Worm (Caenorhabditis elegans): ENCODE measurements around the gene kdin-1.
A peak's percentile ranks its signal among the peaks of the same experiment; 100 is the strongest.

Gene kdin-1

ce11 chrIV:11053652-11054317, 15.3 kb downstream of the kdin-1 start, which contains the start of the genes F36H1.12 and lin-3:
TSS of gene F36H1.12 (minus strand) at chrIV:11053702.
TSS of gene lin-3 (plus strand) at chrIV:11054308.
- TF ChIP-seq tbx-11 (GFP tag; IDR thresholded peaks at IDR 0.05) (no peak), flt-1 (GFP tag; IDR thresholded peaks at IDR 0.05) (no peak), ceh-13 (GFP tag; optimal IDR thresholded peaks at IDR 0.05) (no peak), B0310.2 (tag; optimal IDR thresholded peaks at IDR 0.05) (no peak), pes-1 (GFP tag; IDR thresholded peaks at IDR 0.05) (no peak), aly-1 (tag; optimal IDR thresholded peaks at IDR 0.05) (no peak), ama-1 (optimal IDR thresholded peaks at IDR 0.05) (no peak), F13C5.2 (tag; optimal IDR thresholded peaks at IDR 0.05) (no peak), tbx-37 (GFP tag; conservative IDR thresholded peaks at IDR 0.05) (no peak), ceh-36 (tag; optimal IDR thresholded peaks at IDR 0.05) (no peak), hmg-4 (GFP tag; optimal IDR thresholded peaks at IDR 0.05) (no peak), hnd-1 (tag; optimal IDR thresholded peaks at IDR 0.05) (no peak), sea-1 (GFP tag; conservative IDR thresholded peaks at IDR 0.05) (no peak), scrt-1 (GFP tag; IDR thresholded peaks at IDR 0.05) (no peak)

ce11 chrIV:11062984-11063613, 24.6 kb downstream of the kdin-1 start:
- TF ChIP-seq scrt-1 (GFP tag; IDR thresholded peaks at IDR 0.05) (no peak), ets-7 (tag; optimal IDR thresholded peaks at IDR 0.05) (no peak)

ce11 chrIV:11063962-11064361, 25.5 kb downstream of the kdin-1 start, which contains the start of gene ttr-16:
TSS of gene ttr-16 (minus strand) at chrIV:11064137.
- TF ChIP-seq pes-1 (GFP tag; IDR thresholded peaks at IDR 0.05) (no peak), scrt-1 (GFP tag; IDR thresholded peaks at IDR 0.05) (no peak), B0310.2 (tag; optimal IDR thresholded peaks at IDR 0.05) (no peak), tbx-11 (GFP tag; IDR thresholded peaks at IDR 0.05) (no peak), ets-7 (tag; optimal IDR thresholded peaks at IDR 0.05) (no peak), aly-1 (tag; optimal IDR thresholded peaks at IDR 0.05) (no peak), tbx-37 (GFP tag; conservative IDR thresholded peaks at IDR 0.05) (no peak), ceh-13 (GFP tag; optimal IDR thresholded peaks at IDR 0.05) (no peak), tra-4 (tag; optimal IDR thresholded peaks at IDR 0.05) (no peak), hnd-1 (tag; optimal IDR thresholded peaks at IDR 0.05) (no peak)

ce11 chrIV:11067003-11067402, 28.5 kb downstream of the kdin-1 start, which contains the start of gene ttr-17:
TSS of gene ttr-17 (minus strand) at chrIV:11067026.
- TF ChIP-seq tbx-11 (GFP tag; IDR thresholded peaks at IDR 0.05) = no peak
- TF ChIP-seq B0310.2 (tag; optimal IDR thresholded peaks at IDR 0.05) = no peak
- no peak for TF ChIP-seq scrt-1 (GFP tag; IDR thresholded peaks at IDR 0.05)
- no peak for TF ChIP-seq flt-1 (GFP tag; IDR thresholded peaks at IDR 0.05)
- no peak for TF ChIP-seq tbx-37 (GFP tag; conservative IDR thresholded peaks at IDR 0.05)
- no peak for TF ChIP-seq hmg-4 (GFP tag; optimal IDR thresholded peaks at IDR 0.05)
- TF ChIP-seq ceh-13 (GFP tag; optimal IDR thresholded peaks at IDR 0.05) = no peak
- no peak for TF ChIP-seq ets-7 (tag; optimal IDR thresholded peaks at IDR 0.05)
- no peak for TF ChIP-seq sea-1 (GFP tag; conservative IDR thresholded peaks at IDR 0.05)

- no peak for TF ChIP-seq hmg-4 (GFP tag; optimal IDR thresholded peaks at IDR 0.05)
- no peak for TF ChIP-seq ceh-36 (tag; optimal IDR thresholded peaks at IDR 0.05)
- TF ChIP-seq sea-1 (GFP tag; conservative IDR thresholded peaks at IDR 0.05) = no peak
- no peak for TF ChIP-seq tbx-11 (GFP tag; IDR thresholded peaks at IDR 0.05)
- no peak for TF ChIP-seq pes-1 (GFP tag; IDR thresholded peaks at IDR 0.05)
Observed at ce11 chrIV:11068314-11068713, 29.9 kb downstream of the kdin-1 start.

ce11 chrIV:11070895-11071294, 32.4 kb downstream of the kdin-1 start:
- TF ChIP-seq hnd-1 (tag; optimal IDR thresholded peaks at IDR 0.05) = peak; percentile 29

ce11 chrIV:11078482-11078881, 40.0 kb downstream of the kdin-1 start, which contains the start of gene Y5F2A.4:
TSS of gene Y5F2A.4 (minus strand) at chrIV:11078582.
- TF ChIP-seq B0310.2 (tag; optimal IDR thresholded peaks at IDR 0.05) = no peak
- TF ChIP-seq F13C5.2 (tag; optimal IDR thresholded peaks at IDR 0.05) = no peak
- no peak for TF ChIP-seq tbx-37 (GFP tag; conservative IDR thresholded peaks at IDR 0.05)
- no peak for TF ChIP-seq ceh-36 (tag; optimal IDR thresholded peaks at IDR 0.05)

ce11 chrIV:11080823-11081285, 42.4 kb downstream of the kdin-1 start, which contains the start of gene atg-7:
TSS of gene atg-7 (minus strand) at chrIV:11081055.
- no peak for TF ChIP-seq ets-7 (tag; optimal IDR thresholded peaks at IDR 0.05)
- TF ChIP-seq tra-4 (tag; optimal IDR thresholded peaks at IDR 0.05) = no peak
- no peak for TF ChIP-seq ceh-13 (GFP tag; optimal IDR thresholded peaks at IDR 0.05)
- TF ChIP-seq tbx-37 (GFP tag; conservative IDR thresholded peaks at IDR 0.05) = no peak
- no peak for TF ChIP-seq ceh-36 (tag; optimal IDR thresholded peaks at IDR 0.05)
- no peak for TF ChIP-seq pes-1 (GFP tag; IDR thresholded peaks at IDR 0.05)
- no peak for TF ChIP-seq F13C5.2 (tag; optimal IDR thresholded peaks at IDR 0.05)
- no peak for TF ChIP-seq sea-1 (GFP tag; conservative IDR thresholded peaks at IDR 0.05)
- no peak for TF ChIP-seq hnd-1 (tag; optimal IDR thresholded peaks at IDR 0.05)
- no peak for TF ChIP-seq aly-1 (tag; optimal IDR thresholded peaks at IDR 0.05)
- TF ChIP-seq flt-1 (GFP tag; IDR thresholded peaks at IDR 0.05) = no peak
- no peak for TF ChIP-seq scrt-1 (GFP tag; IDR thresholded peaks at IDR 0.05)
- TF ChIP-seq ama-1 (optimal IDR thresholded peaks at IDR 0.05) = no peak
- no peak for TF ChIP-seq tbx-11 (GFP tag; IDR thresholded peaks at IDR 0.05)
- no peak for TF ChIP-seq hmbx-1 (tag; optimal IDR thresholded peaks at IDR 0.05)
- no peak for TF ChIP-seq B0310.2 (tag; optimal IDR thresholded peaks at IDR 0.05)
- no peak for TF ChIP-seq hmg-4 (GFP tag; optimal IDR thresholded peaks at IDR 0.05)
